Fruit fly (Drosophila melanogaster) S2 (cell line): ENCODE results near the gene CG42271.

Source experiments
- CG8478 ChIP-seq: fragments of >200 bp; optimal IDR thresholded peaks from 2 replicates; lab custom pipeline; 2018
- CTCF ChIP-seq, 2 experiments: fragments of >200 bp; optimal IDR thresholded peaks; 2 replicates each; lab custom pipeline; 2018

CG42271 gene

dm6 chrX:14191918-14192317, 41.9 kb downstream of the CG42271 start, which contains the start of gene CG13403:
Gene CG13403 (minus strand): TSS chrX:14192018.
- no peak for TF ChIP-seq CG8478 (lab: Kevin White, UChicago)
- no peak for TF ChIP-seq CTCF (optimal IDR thresholded peaks at IDR 0.05; lab: Kevin White, UChicago)

- TF ChIP-seq CG8478 (lab: Kevin White, UChicago) (no peak), CTCF (optimal IDR thresholded peaks at IDR 0.05; lab: Kevin White, UChicago) (no peak)
These were observed 44.6 kb downstream of the CG42271 start, which contains the start of gene CG11585 for dm6 chrX:14189216-14189615. Gene CG11585 (plus strand): TSS chrX:14189516.

- TF ChIP-seq CG8478 (lab: Kevin White, UChicago) (no peak), CTCF (optimal IDR thresholded peaks at IDR 0.05; lab: Kevin White, UChicago) (no peak)
These were observed 46.9 kb downstream of the CG42271 start, which contains the start of gene CG12481 for dm6 chrX:14186953-14187352. Gene CG12481 (plus strand): TSS chrX:14187253.

dm6 chrX:14184062-14184611, 49.7 kb downstream of the CG42271 start, which contains the start of gene CG32603:
Gene CG32603 (plus strand): TSS chrX:14184561.
- TF ChIP-seq CG8478 (lab: Kevin White, UChicago) (no peak), CTCF (optimal IDR thresholded peaks at IDR 0.05; lab: Kevin White, UChicago) (no peak)

- no peak for TF ChIP-seq CG8478 (lab: Kevin White, UChicago)
- TF ChIP-seq CTCF (optimal IDR thresholded peaks at IDR 0.05; lab: Kevin White, UChicago): no peak
These were observed 53.1 kb downstream of the CG42271 start, which contains the start of gene CG11584 for dm6 chrX:14180728-14181127. Gene CG11584 (plus strand): TSS chrX:14181028.
